Worm (Caenorhabditis elegans) whole organism, mixed stage, embryonic: Measurements from ENCODE around the gene oac-37.

Experiments
- M03D4.4 ChIP-seq: sonication (generic microtip); optimal IDR thresholded peaks from 2 replicates; lab custom pipeline; 2017; ENCODE audit warnings: mild to moderate bottlenecking, missing genetic modification characterization, missing compliant biosample characterization
- bed-3 ChIP-seq: fragments of 200-800 bp; sonication (Bioruptor generic); optimal IDR thresholded peaks from 3 replicates; lab custom pipeline; 2018; ENCODE audit warnings: mild to moderate bottlenecking, missing genetic modification characterization, moderate library complexity, missing compliant biosample characterization
- blmp-1 ChIP-seq: fragments of 150-350 bp; optimal IDR thresholded peaks from 2 replicates; lab custom pipeline; 2014; ENCODE audit warnings: missing biosample characterization, missing genetic modification characterization
- ceh-39 ChIP-seq: fragments of 150-350 bp; optimal IDR thresholded peaks from 2 replicates; lab custom pipeline; 2014; ENCODE audit warnings: missing biosample characterization, missing genetic modification characterization
- ceh-43 ChIP-seq: fragments of 200-800 bp; sonication (Bioruptor generic); optimal IDR thresholded peaks from 2 replicates; lab custom pipeline; 2018; ENCODE audit warnings: mild to moderate bottlenecking, missing genetic modification characterization, moderate library complexity, missing compliant biosample characterization
- ceh-83 ChIP-seq: fragments of 200-800 bp; sonication (Bioruptor generic); optimal IDR thresholded peaks from 2 replicates; lab custom pipeline; 2018; ENCODE audit warnings: mild to moderate bottlenecking, missing genetic modification characterization, missing compliant biosample characterization
- ces-1 ChIP-seq: fragments of 150-350 bp; optimal IDR thresholded peaks from 2 replicates; lab custom pipeline; 2014; ENCODE audit warnings: missing biosample characterization, missing genetic modification reagents, missing genetic modification characterization
- cnd-1 ChIP-seq: fragments of 200-800 bp; sonication (Bioruptor generic); optimal IDR thresholded peaks from 2 replicates; lab custom pipeline; 2018; ENCODE audit warnings: mild to moderate bottlenecking, missing genetic modification characterization, missing compliant biosample characterization
- drap-1 ChIP-seq: fragments of 200-800 bp; sonication (Bioruptor generic); optimal IDR thresholded peaks from 3 replicates; lab custom pipeline; 2018; ENCODE audit warnings: mild to moderate bottlenecking, missing genetic modification characterization, missing compliant biosample characterization
- elt-1 ChIP-seq: sonication (generic microtip); optimal IDR thresholded peaks from 2 replicates; lab custom pipeline; 2017; ENCODE audit warnings: missing genetic modification characterization, mild to moderate bottlenecking, missing compliant biosample characterization, antibody characterized with exemption, moderate library complexity, borderline replicate concordance; ENCODE audit not compliant: insufficient read depth
- elt-3 ChIP-seq: fragments of 150-350 bp; optimal IDR thresholded peaks from 2 replicates; lab custom pipeline; 2014; ENCODE audit warnings: missing biosample characterization, missing genetic modification characterization
- ham-2 ChIP-seq: fragments of 200-800 bp; sonication (Bioruptor generic); optimal IDR thresholded peaks from 2 replicates; lab custom pipeline; 2018; ENCODE audit warnings: mild to moderate bottlenecking, missing genetic modification characterization, missing compliant biosample characterization
- hlh-1 ChIP-seq: fragments of 150-350 bp; optimal IDR thresholded peaks from 2 replicates; lab custom pipeline; 2014; ENCODE audit warnings: missing biosample characterization, missing genetic modification reagents, missing genetic modification characterization
- lin-13 ChIP-seq: fragments of 150-350 bp; optimal IDR thresholded peaks from 2 replicates; lab custom pipeline; 2014; ENCODE audit warnings: missing biosample characterization, missing genetic modification characterization
- lin-32 ChIP-seq: fragments of 200-800 bp; sonication (Bioruptor generic); optimal IDR thresholded peaks from 2 replicates; lab custom pipeline; 2018; ENCODE audit warnings: mild to moderate bottlenecking, missing genetic modification characterization, missing compliant biosample characterization
- lsy-2 ChIP-seq: fragments of 150-350 bp; optimal IDR thresholded peaks from 2 replicates; lab custom pipeline; 2014; ENCODE audit warnings: missing biosample characterization, missing genetic modification characterization
- mab-5 ChIP-seq: fragments of 150-350 bp; optimal IDR thresholded peaks from 2 replicates; lab custom pipeline; 2014; ENCODE audit warnings: missing biosample characterization, missing genetic modification characterization
- mep-1 ChIP-seq: fragments of 150-350 bp; optimal IDR thresholded peaks from 2 replicates; lab custom pipeline; 2017; ENCODE audit warnings: missing biosample characterization, missing genetic modification reagents, missing genetic modification characterization, inconsistent platforms
- mls-2 ChIP-seq: sonication (generic microtip); optimal IDR thresholded peaks from 2 replicates; lab custom pipeline; 2016; ENCODE audit warnings: mild to moderate bottlenecking, missing genetic modification characterization, moderate library complexity, missing compliant biosample characterization
- nhr-2 ChIP-seq: fragments of 150-350 bp; optimal IDR thresholded peaks from 2 replicates; lab custom pipeline; 2014; ENCODE audit warnings: missing biosample characterization, missing genetic modification characterization
- nhr-237 ChIP-seq: fragments of 150-350 bp; optimal IDR thresholded peaks from 2 replicates; lab custom pipeline; 2014; ENCODE audit warnings: missing biosample characterization, missing genetic modification characterization
- nhr-28 ChIP-seq: fragments of 150-350 bp; optimal IDR thresholded peaks from 2 replicates; lab custom pipeline; 2014; ENCODE audit warnings: missing biosample characterization, missing genetic modification characterization
- nhr-76 ChIP-seq: sonication (generic microtip); optimal IDR thresholded peaks from 2 replicates; lab custom pipeline; 2017; ENCODE audit warnings: missing biosample characterization, missing genetic modification characterization
- snpc-4 ChIP-seq: fragments of 150-350 bp; optimal IDR thresholded peaks from 2 replicates; lab custom pipeline; 2014; ENCODE audit warnings: missing biosample characterization, missing genetic modification characterization
- sptf-1 ChIP-seq: sonication (generic microtip); optimal IDR thresholded peaks from 2 replicates; lab custom pipeline; 2017; ENCODE audit warnings: mild to moderate bottlenecking, missing genetic modification characterization, moderate library complexity, missing compliant biosample characterization
- tbx-8 ChIP-seq: fragments of 200-800 bp; sonication (Bioruptor generic); optimal IDR thresholded peaks from 2 replicates; lab custom pipeline; 2018; ENCODE audit warnings: mild to moderate bottlenecking, missing genetic modification characterization, moderate library complexity, missing compliant biosample characterization
- unc-120 ChIP-seq: sonication (generic microtip); optimal IDR thresholded peaks from 2 replicates; lab custom pipeline; 2017; ENCODE audit warnings: missing genetic modification characterization, missing compliant biosample characterization; ENCODE audit not compliant: poor library complexity, severe bottlenecking
- unc-39 ChIP-seq: fragments of 150-350 bp; optimal IDR thresholded peaks from 2 replicates; lab custom pipeline; 2014; ENCODE audit warnings: missing biosample characterization, missing genetic modification characterization
- unc-62 ChIP-seq: fragments of 150-350 bp; optimal IDR thresholded peaks from 2 replicates; lab custom pipeline; 2014; ENCODE audit warnings: missing biosample characterization, missing genetic modification reagents, missing genetic modification characterization
- zip-8 ChIP-seq: fragments of 150-350 bp; optimal IDR thresholded peaks from 2 replicates; lab custom pipeline; 2014; ENCODE audit warnings: missing biosample characterization, missing genetic modification characterization
- ztf-11 ChIP-seq: fragments of 150-350 bp; optimal IDR thresholded peaks from 2 replicates; lab custom pipeline; 2014; ENCODE audit warnings: missing biosample characterization, missing genetic modification characterization

oac-37 gene

DNA sequence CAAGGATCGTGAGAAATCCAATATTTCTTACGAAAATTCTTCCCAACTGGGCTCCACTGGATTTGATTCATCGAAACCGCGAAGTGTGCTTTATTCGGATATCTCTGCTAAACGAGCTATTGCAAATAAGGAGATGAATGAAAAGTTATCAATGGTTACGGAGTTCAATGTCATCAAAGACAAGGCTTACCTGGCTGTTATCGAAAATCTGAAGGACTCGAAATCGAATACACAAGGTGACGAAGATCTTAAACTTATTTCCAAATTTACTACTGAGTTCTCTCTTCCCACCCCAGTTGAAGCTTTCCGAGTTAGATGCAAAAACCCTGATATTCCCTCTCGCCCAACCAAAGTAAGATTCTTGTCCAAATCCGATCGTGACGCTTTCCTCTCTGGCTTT is 40.6 kb downstream of the oac-37 start:
- TF ChIP-seq mab-5 (tag; lab: Kevin White, UChicago), result no peak
- no peak for TF ChIP-seq nhr-28 (tag; lab: Kevin White, UChicago)
- TF ChIP-seq sptf-1, result no peak
- TF ChIP-seq ham-2, result no peak
- TF ChIP-seq ceh-39 (tag; lab: Kevin White, UChicago), result no peak
- TF ChIP-seq nhr-2 (tag; lab: Kevin White, UChicago), result no peak
- no peak for TF ChIP-seq blmp-1 (tag; lab: Kevin White, UChicago)
- TF ChIP-seq ceh-83 (GFP tag; lab: Kevin White, UChicago), result no peak
- no peak for TF ChIP-seq bed-3 (GFP tag; lab: Kevin White, UChicago)
- TF ChIP-seq mep-1 (tag; lab: Kevin White, UChicago), result no peak
- TF ChIP-seq unc-120, result no peak
- TF ChIP-seq nhr-237 (tag; lab: Kevin White, UChicago), result no peak
- no peak for TF ChIP-seq ces-1 (GFP tag; lab: Kevin White, UChicago)
- TF ChIP-seq elt-1 (tag; lab: Kevin White, UChicago), result no peak
- no peak for TF ChIP-seq cnd-1
- no peak for TF ChIP-seq ceh-43

DNA sequence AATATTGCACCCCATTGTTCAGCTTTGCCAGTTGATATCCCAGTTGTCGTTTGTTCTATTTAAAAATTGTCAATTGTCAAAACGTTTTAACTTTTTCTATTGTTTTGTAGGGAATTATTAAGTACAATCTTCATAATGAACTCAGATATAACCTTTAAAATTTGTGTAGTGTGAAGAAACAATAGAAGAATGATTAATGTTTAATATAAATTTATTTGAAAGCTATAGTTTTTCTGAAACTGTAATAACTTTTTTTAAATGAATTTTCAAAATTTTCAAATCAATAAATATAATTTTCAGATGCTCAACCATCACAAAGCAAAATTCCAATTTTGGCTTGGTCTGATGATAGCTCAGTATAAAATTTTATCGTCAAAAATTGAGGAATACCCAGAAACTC is 46.2 kb downstream of the oac-37 start, which contains the start of gene K01G12.22:
K01G12.22 (plus strand) TSS at position 301 of the 400 bp plus-strand sequence.
- TF ChIP-seq ceh-39 (tag; lab: Kevin White, UChicago), result no peak
- TF ChIP-seq, all 35 proteins: peak for 0

DNA sequence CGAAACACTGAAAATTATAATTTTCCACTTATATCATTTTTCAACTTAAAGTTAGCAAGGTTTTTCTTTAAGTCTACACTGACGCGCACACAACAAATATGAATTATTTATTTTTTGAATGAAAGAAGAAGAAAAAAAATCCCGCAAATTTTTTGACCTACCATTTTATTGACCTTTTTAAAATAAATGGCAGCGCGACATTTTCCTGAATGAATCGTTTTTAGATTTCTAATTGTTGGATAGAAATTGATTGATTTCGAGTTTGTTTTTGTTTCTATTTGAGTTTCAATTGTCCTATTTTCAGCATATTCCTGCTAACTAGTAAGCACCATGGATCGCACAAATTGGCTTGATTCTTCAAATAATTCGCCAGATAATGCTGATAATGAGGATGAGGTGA is 47.5 kb downstream of the oac-37 start, which contains the start of gene K01G12.3:
K01G12.3 (plus strand) TSS at position 301 of the 400 bp plus-strand sequence.
- TF ChIP-seq unc-62 (GFP tag; lab: Kevin White, UChicago), result no peak
- no peak for TF ChIP-seq nhr-76
- no peak for TF ChIP-seq bed-3 (GFP tag; lab: Kevin White, UChicago)
- no peak for TF ChIP-seq elt-3 (tag; lab: Kevin White, UChicago)
- no peak for TF ChIP-seq lin-32 (GFP tag; lab: Kevin White, UChicago)
- TF ChIP-seq nhr-28 (tag; lab: Kevin White, UChicago), result no peak

DNA sequence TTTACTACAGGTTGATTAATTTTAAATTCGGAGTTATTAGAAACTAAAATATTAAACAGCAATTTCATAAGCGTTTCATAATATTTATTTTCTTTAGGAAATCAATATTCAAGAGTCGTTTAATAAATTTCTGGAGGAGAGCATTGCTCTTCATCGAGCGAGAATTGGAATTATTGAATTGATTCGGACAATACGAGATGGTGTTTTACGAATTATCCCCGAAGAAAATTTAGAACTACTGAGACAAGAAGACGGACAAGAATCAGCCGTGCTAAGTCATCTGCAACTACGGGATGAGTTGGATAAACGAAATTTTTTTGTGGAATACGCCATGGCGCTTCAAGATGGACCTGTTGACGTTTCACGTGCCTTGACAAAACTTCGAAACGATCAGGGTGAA is 48.6 kb downstream of the oac-37 start:
- TF ChIP-seq M03D4.4 (tag; lab: Kevin White, UChicago), result no peak
- TF ChIP-seq drap-1 (GFP tag; lab: Kevin White, UChicago), result no peak
- no peak for TF ChIP-seq tbx-8
- TF ChIP-seq nhr-28 (tag; lab: Kevin White, UChicago), result no peak
- TF ChIP-seq zip-8 (tag; lab: Kevin White, UChicago), result no peak
- no peak for TF ChIP-seq ham-2
- no peak for TF ChIP-seq lin-13 (tag; lab: Kevin White, UChicago)
- no peak for TF ChIP-seq ceh-43
- TF ChIP-seq sptf-1, result no peak
- TF ChIP-seq mls-2 (tag; lab: Kevin White, UChicago), result no peak
- TF ChIP-seq unc-39 (tag; lab: Kevin White, UChicago), result no peak
- TF ChIP-seq unc-62 (GFP tag; lab: Kevin White, UChicago), result no peak
- TF ChIP-seq hlh-1 (tag; lab: Kevin White, UChicago), result no peak
- no peak for TF ChIP-seq elt-3 (tag; lab: Kevin White, UChicago)
- TF ChIP-seq snpc-4 (tag; lab: Kevin White, UChicago), result no peak
- no peak for TF ChIP-seq mep-1 (tag; lab: Kevin White, UChicago)
- TF ChIP-seq ztf-11 (tag; lab: Kevin White, UChicago), result no peak
- no peak for TF ChIP-seq bed-3 (GFP tag; lab: Kevin White, UChicago)
- TF ChIP-seq, all 35 proteins: peak for 0

DNA sequence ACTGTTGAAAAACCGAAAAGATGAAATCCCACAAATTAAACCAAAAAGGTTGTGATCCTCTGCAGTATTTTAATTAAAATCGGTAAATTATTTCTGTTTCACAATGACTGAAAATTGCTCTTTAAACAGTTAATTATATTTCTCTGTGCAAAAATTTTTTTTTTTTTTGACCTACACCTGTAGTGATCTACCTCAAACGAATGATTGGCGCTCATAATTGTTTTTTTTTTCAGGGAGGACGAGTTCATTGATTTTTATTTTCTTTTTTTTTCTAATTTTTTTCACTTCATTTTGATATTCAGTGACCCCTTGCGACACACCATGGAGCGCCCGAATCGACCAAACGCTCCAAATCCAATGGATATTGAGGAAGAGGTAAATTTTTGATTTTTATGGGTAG is 50.5 kb downstream of the oac-37 start, which contains the start of gene F02H6.2:
F02H6.2 (plus strand) TSS at position 301 of the 400 bp plus-strand sequence.
- no peak for TF ChIP-seq lsy-2 (tag; lab: Kevin White, UChicago)
- no peak for TF ChIP-seq unc-39 (tag; lab: Kevin White, UChicago)
- TF ChIP-seq ces-1 (GFP tag; lab: Kevin White, UChicago), result no peak
- no peak for TF ChIP-seq nhr-237 (tag; lab: Kevin White, UChicago)
- TF ChIP-seq cnd-1, result no peak
- no peak for TF ChIP-seq mab-5 (tag; lab: Kevin White, UChicago)
- TF ChIP-seq lin-32 (GFP tag; lab: Kevin White, UChicago), result no peak
- no peak for TF ChIP-seq elt-1 (tag; lab: Kevin White, UChicago)
- TF ChIP-seq, all 35 proteins: peak for 0
